Fruit fly (Drosophila melanogaster): Measurements from ENCODE around the gene CG8004.

Gene CG8004

dm6 chr3L:19924771-19925304 is 3.5 kb downstream of the CG8004 start, which contains the start of gene Grasp65:
Gene Grasp65 (plus strand): TSS chr3L:19924943.
- TF ChIP-seq GATAd (GFP tag; optimal IDR thresholded peaks at IDR 0.05): no peak
- TF ChIP-seq dl (GFP tag; optimal IDR thresholded peaks at IDR 0.05; ENCODE audit: insufficient read depth in 1 of 2, partially characterized antibody in 2 of 2): no peak
- peak; percentile 53 for TF ChIP-seq Sp1 (GFP tag; optimal IDR thresholded peaks at IDR 0.05)
- TF ChIP-seq Mio (GFP tag; optimal IDR thresholded peaks at IDR 0.05): no peak
- TF ChIP-seq rgr (GFP tag; optimal IDR thresholded peaks at IDR 0.05): no peak
- no peak for TF ChIP-seq N (GFP tag; optimal IDR thresholded peaks at IDR 0.05)
- TF ChIP-seq Rel (GFP tag; optimal IDR thresholded peaks at IDR 0.05): no peak
- TF ChIP-seq Rel (tag; optimal IDR thresholded peaks at IDR 0.05): peak; percentile 84

- TF ChIP-seq sv (GFP tag; optimal IDR thresholded peaks at IDR 0.05) (peak; percentile 73), h (GFP tag; optimal IDR thresholded peaks at IDR 0.05) (peak; percentile 75), psq (GFP tag; optimal IDR thresholded peaks at IDR 0.05) (peak; percentile 58), foxo (GFP tag; optimal IDR thresholded peaks at IDR 0.05) (peak in 1 of 2 experiments; percentile 73), Jra (GFP tag; optimal IDR thresholded peaks at IDR 0.05) (peak; percentile 47), CG9705 (GFP tag; optimal IDR thresholded peaks at IDR 0.05) (peak; percentile 65), dl (GFP tag; optimal IDR thresholded peaks at IDR 0.05; ENCODE audit: insufficient read depth in 1 of 2, partially characterized antibody in 2 of 2) (peak; percentile 86 to 96), HLH106 (tag; optimal IDR thresholded peaks at IDR 0.05) (peak; percentile 70), Rel (GFP tag; optimal IDR thresholded peaks at IDR 0.05) (no peak), Rel (tag; optimal IDR thresholded peaks at IDR 0.05) (peak; percentile 29), Vsx2 (GFP tag; optimal IDR thresholded peaks at IDR 0.05; ENCODE audit: partially characterized antibody) (peak; percentile 100), Abd-B (GFP tag; optimal IDR thresholded peaks at IDR 0.05) (no peak), rgr (GFP tag; optimal IDR thresholded peaks at IDR 0.05) (peak; percentile 76), lola (GFP tag; optimal IDR thresholded peaks at IDR 0.05) (no peak), Dif (GFP tag; optimal IDR thresholded peaks at IDR 0.05; ENCODE audit: partially characterized antibody) (peak; percentile 99), dsf (GFP tag; optimal IDR thresholded peaks at IDR 0.05; ENCODE audit: borderline replicate concordance) (peak; percentile 54), ey (GFP tag; optimal IDR thresholded peaks at IDR 0.05) (peak; percentile 52), Dfd (GFP tag; optimal IDR thresholded peaks at IDR 0.05) (no peak), Myc (optimal IDR thresholded peaks at IDR 0.05) (peak; percentile 62), OdsH (GFP tag; optimal IDR thresholded peaks at IDR 0.05) (peak; percentile 19), sage (GFP tag; optimal IDR thresholded peaks at IDR 0.05) (no peak), CG32264 (GFP tag; optimal IDR thresholded peaks at IDR 0.05) (peak; percentile 25), brk (GFP tag; optimal IDR thresholded peaks at IDR 0.05) (no peak), Sp1 (GFP tag; optimal IDR thresholded peaks at IDR 0.05) (peak; percentile 59)
Measured at dm6 chr3L:19922833-19923745, 5.2 kb downstream of the CG8004 start, which contains the start of gene Pfdn6. Gene Pfdn6 (plus strand): TSS chr3L:19923671.

- TF ChIP-seq lola (GFP tag; optimal IDR thresholded peaks at IDR 0.05) (no peak), CG9705 (GFP tag; optimal IDR thresholded peaks at IDR 0.05) (no peak), Dif (GFP tag; optimal IDR thresholded peaks at IDR 0.05; ENCODE audit: partially characterized antibody) (no peak), OdsH (GFP tag; optimal IDR thresholded peaks at IDR 0.05) (no peak)
Measured at dm6 chr3L:19919981-19920380, 8.3 kb downstream of the CG8004 start.

dm6 chr3L:19914833-19915232 is 13.5 kb downstream of the CG8004 start, which contains the start of gene Rpn1:
Gene Rpn1 (plus strand): TSS chr3L:19915051.
- TF ChIP-seq Mio (GFP tag; optimal IDR thresholded peaks at IDR 0.05) (no peak), Sp1 (GFP tag; optimal IDR thresholded peaks at IDR 0.05) (no peak), Myc (optimal IDR thresholded peaks at IDR 0.05) (no peak), Rel (GFP tag; optimal IDR thresholded peaks at IDR 0.05) (no peak), Rel (tag; optimal IDR thresholded peaks at IDR 0.05) (peak; percentile 29), CG9705 (GFP tag; optimal IDR thresholded peaks at IDR 0.05) (no peak), Abd-B (GFP tag; optimal IDR thresholded peaks at IDR 0.05) (no peak), sv (GFP tag; optimal IDR thresholded peaks at IDR 0.05) (no peak), CrebA (GFP tag; optimal IDR thresholded peaks at IDR 0.05; ENCODE audit: borderline replicate concordance) (no peak), Hr83 (GFP tag; optimal IDR thresholded peaks at IDR 0.05; ENCODE audit: poor library complexity, severe bottlenecking) (peak; percentile 23), h (GFP tag; optimal IDR thresholded peaks at IDR 0.05) (no peak), psq (GFP tag; optimal IDR thresholded peaks at IDR 0.05) (no peak), N (GFP tag; optimal IDR thresholded peaks at IDR 0.05) (no peak), foxo (GFP tag; optimal IDR thresholded peaks at IDR 0.05) (no peak), Dif (GFP tag; optimal IDR thresholded peaks at IDR 0.05; ENCODE audit: partially characterized antibody) (no peak), Hnf4 (GFP tag; optimal IDR thresholded peaks at IDR 0.05) (no peak)
